Worm (Caenorhabditis elegans): ENCODE data around the gene C15H11.1.

DNA sequence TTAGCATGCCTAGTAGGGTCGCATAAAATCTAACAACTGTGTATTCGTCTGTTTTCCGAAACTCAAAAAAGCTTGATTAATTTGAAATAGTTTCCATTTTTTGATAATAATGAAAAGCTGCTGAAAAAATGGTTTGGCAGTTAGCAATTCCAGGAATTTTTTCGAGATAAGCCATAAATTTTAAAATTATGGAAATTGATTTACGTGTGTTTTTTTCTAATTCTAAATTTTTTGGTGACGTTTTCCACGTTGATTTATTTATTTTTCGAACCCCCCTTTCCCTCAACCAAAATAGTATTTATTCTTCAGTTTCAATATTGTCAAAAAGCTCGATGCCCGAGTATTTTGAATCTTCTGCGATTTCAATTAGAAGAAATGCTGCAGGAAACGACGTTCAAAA, 35.3 kb downstream of the C15H11.1 start, which contains the start of gene F23B12.1:
- TF ChIP-seq unc-62 (GFP tag; optimal IDR thresholded peaks at IDR 0.05) (no peak), ceh-83 (GFP tag; optimal IDR thresholded peaks at IDR 0.05) (no peak), hlh-1 (tag; optimal IDR thresholded peaks at IDR 0.05) (no peak), pha-4 (tag; optimal IDR thresholded peaks at IDR 0.05) (no peak), nhr-237 (tag; optimal IDR thresholded peaks at IDR 0.05) (no peak), nhr-28 (tag; optimal IDR thresholded peaks at IDR 0.05) (no peak), elt-1 (tag; optimal IDR thresholded peaks at IDR 0.05; ENCODE audit: borderline replicate concordance, insufficient read depth) (no peak), nhr-76 (tag; optimal IDR thresholded peaks at IDR 0.05) (no peak), snpc-4 (tag; optimal IDR thresholded peaks at IDR 0.05) (no peak), elt-3 (tag; optimal IDR thresholded peaks at IDR 0.05) (no peak), lsy-2 (tag; optimal IDR thresholded peaks at IDR 0.05) (no peak), ceh-43 (GFP tag; optimal IDR thresholded peaks at IDR 0.05) (no peak), sptf-1 (tag; optimal IDR thresholded peaks at IDR 0.05) (no peak)
